Fruit fly (Drosophila melanogaster): Measurements from ENCODE around the gene CG42446.

CG42446 gene

DNA sequence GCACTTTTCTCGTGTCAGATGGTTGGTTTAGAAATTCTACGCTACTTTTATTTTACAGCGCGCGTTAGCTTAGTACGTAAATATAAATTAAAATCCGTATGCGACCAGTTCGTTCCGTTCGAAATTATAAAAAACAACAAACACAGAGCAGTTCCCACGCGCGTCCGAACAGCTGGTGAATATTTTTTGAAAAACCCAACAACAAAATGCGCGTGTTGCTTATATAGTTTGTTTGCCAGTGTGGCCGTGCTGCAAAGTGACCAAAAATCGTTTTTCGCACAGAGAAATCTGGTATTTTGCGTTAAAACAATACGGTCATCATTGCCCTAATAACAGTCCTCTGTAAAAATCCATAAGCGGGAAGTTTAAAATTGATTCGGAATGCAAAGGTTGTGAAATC is 21.6 kb downstream of the CG42446 start (continued):
- TF ChIP-seq luna (GFP tag; optimal IDR thresholded peaks at IDR 0.05), result no peak
- peak; percentile 15 for TF ChIP-seq gsb-n (tag; optimal IDR thresholded peaks at IDR 0.05)
- TF ChIP-seq klu (GFP tag; IDR thresholded peaks at IDR 0.05), result no peak
- TF ChIP-seq CG3281 (GFP tag; optimal IDR thresholded peaks at IDR 0.05), result no peak
- no peak for TF ChIP-seq B-H1 (GFP tag; IDR thresholded peaks at IDR 0.05)
- no peak for TF ChIP-seq CG4820 (GFP tag; optimal IDR thresholded peaks at IDR 0.05)
- TF ChIP-seq NFAT (GFP tag; IDR thresholded peaks at IDR 0.05), result no peak
- TF ChIP-seq PHDP (tag; optimal IDR thresholded peaks at IDR 0.05), result no peak
- TF ChIP-seq gcm (GFP tag; optimal IDR thresholded peaks at IDR 0.05), result no peak
- TF ChIP-seq MESR4 (GFP tag; optimal IDR thresholded peaks at IDR 0.05), result peak; percentile 45
- no peak for TF ChIP-seq CG15696 (tag; optimal IDR thresholded peaks at IDR 0.05)
- TF ChIP-seq Dll (GFP tag; IDR thresholded peaks at IDR 0.05; ENCODE audit: partially characterized antibody), result 0 out of 4 replicates have a peak, but pooled peaks have one; percentile 19
- no peak for TF ChIP-seq knrl (GFP tag; IDR thresholded peaks at IDR 0.05; ENCODE audit: partially characterized antibody)
- no peak for TF ChIP-seq CG2129 (GFP tag; IDR thresholded peaks at IDR 0.05; ENCODE audit: partially characterized antibody)
- TF ChIP-seq CG12104 (GFP tag; optimal IDR thresholded peaks at IDR 0.05), result no peak
- TF ChIP-seq CG2678 (tag; optimal IDR thresholded peaks at IDR 0.05), result no peak
- TF ChIP-seq CG8478 (optimal IDR thresholded peaks at IDR 0.05), result no peak
- TF ChIP-seq wek (GFP tag; optimal IDR thresholded peaks at IDR 0.05), result no peak
- no peak for TF ChIP-seq usp (GFP tag; optimal IDR thresholded peaks at IDR 0.05)
- TF ChIP-seq Fer3 (tag; optimal IDR thresholded peaks at IDR 0.05), result no peak
- TF ChIP-seq da (GFP tag; optimal IDR thresholded peaks at IDR 0.05), result no peak
- TF ChIP-seq CG4360 (GFP tag; IDR thresholded peaks at IDR 0.05), result peak; percentile 97
- no peak for TF ChIP-seq CG10321 (GFP tag; IDR thresholded peaks at IDR 0.05)
- no peak for TF ChIP-seq ara (GFP tag; IDR thresholded peaks at IDR 0.05)
- no peak for TF ChIP-seq Ssrp (tag; optimal IDR thresholded peaks at IDR 0.05)
- TF ChIP-seq nau (GFP tag; optimal IDR thresholded peaks at IDR 0.05), result no peak
- peak; percentile 71 for TF ChIP-seq CG14710 (tag; optimal IDR thresholded peaks at IDR 0.05)
- TF ChIP-seq unpg (GFP tag; optimal IDR thresholded peaks at IDR 0.05), result no peak
- no peak for TF ChIP-seq Hmx (GFP tag; optimal IDR thresholded peaks at IDR 0.05)
- no peak for TF ChIP-seq ham (GFP tag; IDR thresholded peaks at IDR 0.05)
- no peak for TF ChIP-seq lov (optimal IDR thresholded peaks at IDR 0.05)
- no peak for TF ChIP-seq lov (GFP tag; IDR thresholded peaks at IDR 0.05)
- peak in 1 of 3 experiments; percentile 89 for TF ChIP-seq Stat92E (GFP tag; optimal IDR thresholded peaks at IDR 0.05)
- no peak for TF ChIP-seq tgo (GFP tag; IDR thresholded peaks at IDR 0.05)
- TF ChIP-seq CG4617 (GFP tag; optimal IDR thresholded peaks at IDR 0.05; ENCODE audit: borderline replicate concordance), result no peak
- peak; percentile 23 for TF ChIP-seq zen (tag; optimal IDR thresholded peaks at IDR 0.05)
- no peak for TF ChIP-seq Drgx (GFP tag; IDR thresholded peaks at IDR 0.05)
- no peak for TF ChIP-seq CG8290 (GFP tag; optimal IDR thresholded peaks at IDR 0.05)
- TF ChIP-seq CG8290 (tag; optimal IDR thresholded peaks at IDR 0.05), result peak in 1 of 2 experiments; percentile 62
- TF ChIP-seq CG10209 (GFP tag; optimal IDR thresholded peaks at IDR 0.05), result no peak
- no peak for TF ChIP-seq fu2 (GFP tag; optimal IDR thresholded peaks at IDR 0.05)
- TF ChIP-seq sens-2 (GFP tag; IDR thresholded peaks at IDR 0.05), result no peak
- peak; percentile 75 for TF ChIP-seq trem (tag; optimal IDR thresholded peaks at IDR 0.05)
- TF ChIP-seq CG14014 (GFP tag; IDR thresholded peaks at IDR 0.05), result no peak
- TF ChIP-seq HmgD (GFP tag; optimal IDR thresholded peaks at IDR 0.05), result no peak
- no peak for TF ChIP-seq Nf-YB (GFP tag; optimal IDR thresholded peaks at IDR 0.05)
- TF ChIP-seq Doc3 (GFP tag; IDR thresholded peaks at IDR 0.05; ENCODE audit: partially characterized antibody), result no peak
- no peak for TF ChIP-seq Hr78 (GFP tag; optimal IDR thresholded peaks at IDR 0.05)
- TF ChIP-seq Med (GFP tag), result peak; percentile 81
- TF ChIP-seq dimm (GFP tag; IDR thresholded peaks at IDR 0.05), result no peak
- no peak for TF ChIP-seq repo (GFP tag; optimal IDR thresholded peaks at IDR 0.05)
- TF ChIP-seq CG6683 (GFP tag; optimal IDR thresholded peaks at IDR 0.05), result no peak
